Fruit fly (Drosophila melanogaster) whole organism, wandering third instar larva: Measurements from ENCODE around the gene CG16782.

Source experiments
- Abd-B ChIP-seq: fragments of >200 bp; optimal IDR thresholded peaks from 2 replicates; lab custom pipeline; 2017; ENCODE audit warnings: missing biosample characterization, missing genetic modification characterization
- CG32264 ChIP-seq: fragments of 200-800 bp; sonication (Bioruptor generic); optimal IDR thresholded peaks from 2 replicates; lab custom pipeline; 2016; ENCODE audit warnings: missing biosample characterization, missing genetic modification characterization
- CG9705 ChIP-seq: fragments of 200-800 bp; sonication (Bioruptor generic); optimal IDR thresholded peaks from 2 replicates; lab custom pipeline; 2018; ENCODE audit warnings: missing biosample characterization, mild to moderate bottlenecking, missing genetic modification characterization
- CrebA ChIP-seq: fragments of 200-800 bp; sonication (Bioruptor generic); optimal IDR thresholded peaks from 2 replicates; lab custom pipeline; 2016; ENCODE audit warnings: missing biosample characterization, mild to moderate bottlenecking, missing genetic modification characterization, borderline replicate concordance
- Dfd ChIP-seq: fragments of >200 bp; optimal IDR thresholded peaks from 2 replicates; lab custom pipeline; 2017; ENCODE audit warnings: missing biosample characterization, missing genetic modification characterization
- Dif ChIP-seq: fragments of 200-275, 200-300 bp; sonication (Bioruptor generic); optimal IDR thresholded peaks from 2 replicates; lab custom pipeline; 2018; ENCODE audit warnings: missing biosample characterization, missing genetic modification characterization; ENCODE audit not compliant: partially characterized antibody
- GATAd ChIP-seq: sonication (Bioruptor generic); optimal IDR thresholded peaks from 2 replicates; lab custom pipeline; 2016; ENCODE audit warnings: missing biosample characterization, missing genetic modification characterization
- HLH106 ChIP-seq: fragments of 200-800 bp; optimal IDR thresholded peaks from 3 replicates; lab custom pipeline; 2019; ENCODE audit warnings: missing biosample characterization, mild to moderate bottlenecking, missing genetic modification characterization, moderate library complexity
- Hnf4 ChIP-seq: fragments of 200-800 bp; sonication (Bioruptor generic); optimal IDR thresholded peaks from 2 replicates; lab custom pipeline; 2016; ENCODE audit warnings: missing biosample characterization, mild to moderate bottlenecking, missing genetic modification characterization
- Hr83 ChIP-seq: fragments of 200-300 bp; sonication (Bioruptor generic); optimal IDR thresholded peaks from 2 replicates; lab custom pipeline; 2016; ENCODE audit warnings: missing biosample characterization, mild to moderate bottlenecking, missing genetic modification characterization, moderate library complexity; ENCODE audit not compliant: poor library complexity, severe bottlenecking
- Jra ChIP-seq: sonication (Bioruptor generic); optimal IDR thresholded peaks from 2 replicates; lab custom pipeline; 2016; ENCODE audit warnings: missing biosample characterization, missing genetic modification characterization
- Mio ChIP-seq: sonication (Bioruptor generic); optimal IDR thresholded peaks from 2 replicates; lab custom pipeline; 2016; ENCODE audit warnings: missing biosample characterization, missing genetic modification characterization
- Myc ChIP-seq: fragments of >200 bp; optimal IDR thresholded peaks from 2 replicates; lab custom pipeline; 2017
- N ChIP-seq: fragments of >200 bp; optimal IDR thresholded peaks from 2 replicates; lab custom pipeline; 2018; ENCODE audit warnings: missing biosample characterization, missing external identifiers, missing genetic modification characterization
- OdsH ChIP-seq: fragments of 200-800 bp; sonication (Bioruptor generic); optimal IDR thresholded peaks from 2 replicates; lab custom pipeline; 2016; ENCODE audit warnings: missing biosample characterization, mild to moderate bottlenecking, missing genetic modification characterization
- Rel ChIP-seq, 2 experiments: fragments of 200-800 bp; sonication (Bioruptor generic) in 1 of 2; optimal IDR thresholded peaks; 2 replicates in 1 of 2; 3 replicates in 1 of 2; lab custom pipeline; 2016 to 2019; ENCODE audit warnings: mild to moderate bottlenecking in 2 of 2, missing biosample characterization in 2 of 2, missing genetic modification characterization in 2 of 2, moderate library complexity in 1 of 2
- Sp1 ChIP-seq: fragments of 200-800 bp; sonication (Bioruptor generic); optimal IDR thresholded peaks from 3 replicates; lab custom pipeline; 2019; ENCODE audit warnings: missing biosample characterization, mild to moderate bottlenecking, missing genetic modification characterization, moderate library complexity
- Vsx2 ChIP-seq: fragments of 200-300, 225-300 bp; sonication (Bioruptor generic); optimal IDR thresholded peaks from 2 replicates; lab custom pipeline; 2018; ENCODE audit warnings: missing biosample characterization, missing genetic modification characterization; ENCODE audit not compliant: partially characterized antibody
- br ChIP-seq: fragments of 200-800 bp; sonication (Bioruptor generic); optimal IDR thresholded peaks from 2 replicates; lab custom pipeline; 2016; ENCODE audit warnings: missing biosample characterization, missing genetic modification characterization
- brk ChIP-seq: fragments of 200-800 bp; sonication (Bioruptor generic); optimal IDR thresholded peaks from 2 replicates; lab custom pipeline; 2016; ENCODE audit warnings: missing biosample characterization, mild to moderate bottlenecking, missing genetic modification characterization
- dl ChIP-seq, 2 experiments: fragments of 175-275, 200-275 bp in 1 of 2; fragments of 200-275 bp in 1 of 2; sonication (Bioruptor generic); optimal IDR thresholded peaks; lab custom pipeline; 2018; ENCODE audit warnings: mild to moderate bottlenecking in 2 of 2, missing biosample characterization in 2 of 2, missing genetic modification characterization in 2 of 2, moderate library complexity in 2 of 2; ENCODE audit not compliant: partially characterized antibody in 2 of 2, insufficient read depth in 1 of 2
- dmrt93B ChIP-seq: fragments of 200-800 bp; sonication (Bioruptor generic); optimal IDR thresholded peaks from 2 replicates; lab custom pipeline; 2018; ENCODE audit warnings: missing biosample characterization, mild to moderate bottlenecking, missing genetic modification characterization
- dsf ChIP-seq: sonication (Bioruptor generic); optimal IDR thresholded peaks from 2 replicates; lab custom pipeline; 2016; ENCODE audit warnings: missing biosample characterization, missing genetic modification characterization, borderline replicate concordance
- ey ChIP-seq: fragments of 200-800 bp; sonication (Bioruptor generic); optimal IDR thresholded peaks from 2 replicates; lab custom pipeline; 2016; ENCODE audit warnings: missing biosample characterization, missing genetic modification characterization
- foxo ChIP-seq, 2 experiments: fragments of 200-800 bp; sonication (Bioruptor generic); optimal IDR thresholded peaks; 2 replicates in 1 of 2; 3 replicates in 1 of 2; lab custom pipeline; 2016 to 2017; ENCODE audit warnings: missing biosample characterization in 2 of 2, missing genetic modification characterization in 2 of 2
- fru ChIP-seq: fragments of 200-800 bp; sonication (Bioruptor generic); optimal IDR thresholded peaks from 3 replicates; lab custom pipeline; 2016; ENCODE audit warnings: missing biosample characterization, mild to moderate bottlenecking, missing genetic modification characterization
- h ChIP-seq: fragments of 200-800 bp; sonication (Bioruptor generic); optimal IDR thresholded peaks from 3 replicates; lab custom pipeline; 2016; ENCODE audit warnings: missing biosample characterization, mild to moderate bottlenecking, missing genetic modification characterization
- jim ChIP-seq: fragments of 175-275, 200-325 bp; sonication (Bioruptor generic); optimal IDR thresholded peaks from 2 replicates; lab custom pipeline; 2016; ENCODE audit warnings: missing biosample characterization, mild to moderate bottlenecking, missing genetic modification characterization
- lola ChIP-seq: fragments of >200 bp; optimal IDR thresholded peaks from 2 replicates; lab custom pipeline; 2017; ENCODE audit warnings: missing biosample characterization, missing genetic modification characterization
- pan ChIP-seq: fragments of >200 bp; optimal IDR thresholded peaks from 2 replicates; lab custom pipeline; 2017
- psq ChIP-seq: fragments of 200-800 bp; sonication (Bioruptor generic); optimal IDR thresholded peaks from 3 replicates; lab custom pipeline; 2017; ENCODE audit warnings: missing biosample characterization, mild to moderate bottlenecking, missing genetic modification characterization, moderate library complexity
- rgr ChIP-seq: fragments of 200-800 bp; sonication (Bioruptor generic); optimal IDR thresholded peaks from 3 replicates; lab custom pipeline; 2016; ENCODE audit warnings: missing biosample characterization, mild to moderate bottlenecking, missing genetic modification characterization
- sage ChIP-seq: fragments of 200-800 bp; sonication (Bioruptor generic); optimal IDR thresholded peaks from 2 replicates; lab custom pipeline; 2016; ENCODE audit warnings: missing biosample characterization, mild to moderate bottlenecking, missing genetic modification characterization
- sv ChIP-seq: fragments of 200-800 bp; sonication (Bioruptor generic); optimal IDR thresholded peaks from 3 replicates; lab custom pipeline; 2016; ENCODE audit warnings: missing biosample characterization, missing genetic modification characterization
- usp ChIP-seq: fragments of >200 bp; optimal IDR thresholded peaks from 2 replicates; lab custom pipeline; 2017; ENCODE audit warnings: missing biosample characterization, missing genetic modification characterization
- woc ChIP-seq: sonication (Bioruptor generic); optimal IDR thresholded peaks from 2 replicates; lab custom pipeline; 2016; ENCODE audit warnings: missing biosample characterization, mild to moderate bottlenecking, missing genetic modification characterization

CG16782 gene

DNA sequence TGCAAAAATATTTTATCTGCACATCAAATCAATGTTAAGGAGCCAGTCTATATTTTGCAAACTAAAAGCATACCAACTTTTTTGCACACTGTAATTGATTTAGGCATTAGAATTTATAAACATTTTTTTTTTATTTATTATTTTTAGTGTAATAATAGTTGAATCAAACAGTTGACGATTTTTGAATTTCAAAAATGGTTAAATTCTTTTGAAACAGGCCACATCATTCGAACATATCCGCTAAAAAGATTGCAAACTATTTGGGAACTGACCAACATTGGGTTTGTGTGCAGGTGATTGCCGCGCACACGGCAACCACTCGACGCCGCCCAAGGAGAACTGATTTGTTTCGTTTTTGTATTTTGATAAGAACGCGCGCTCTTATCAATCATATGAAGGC lies 15.2 kb downstream of the CG16782 start (continued):
- no peak for TF ChIP-seq CG32264 (GFP tag; lab: Kevin White, UChicago)
- TF ChIP-seq N: no peak
- TF ChIP-seq Jra (GFP tag; lab: Kevin White, UChicago): no peak
- TF ChIP-seq dl (GFP tag; optimal IDR thresholded peaks at IDR 0.05; lab: Kevin White, UChicago; ENCODE audit: insufficient read depth in 1 of 2, partially characterized antibody in 2 of 2): no peak
- no peak for TF ChIP-seq Mio
- TF ChIP-seq lola (GFP tag; lab: Kevin White, UChicago): no peak
- peak; percentile 44 for TF ChIP-seq h (GFP tag; lab: Kevin White, UChicago)
- TF ChIP-seq fru (GFP tag; lab: Kevin White, UChicago): peak; percentile 40

DNA sequence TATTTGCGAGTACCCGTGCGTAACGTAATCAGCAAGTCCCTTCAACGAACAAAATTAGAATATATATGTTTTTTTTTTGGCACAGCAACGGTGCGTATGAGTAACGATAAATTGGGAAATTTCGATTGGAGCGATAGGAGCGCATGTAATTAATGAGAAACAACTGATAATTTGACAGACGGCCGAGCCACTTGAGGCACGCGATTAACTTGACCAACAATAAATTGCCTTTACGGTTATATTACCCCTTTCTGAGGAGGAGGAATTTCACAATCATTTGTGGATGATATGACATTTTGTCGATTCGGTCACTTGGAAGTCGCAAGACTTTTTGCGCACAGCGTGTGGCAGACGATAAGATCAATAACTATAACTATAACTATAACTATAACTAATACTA lies 16.1 kb downstream of the CG16782 start:
- TF ChIP-seq h (GFP tag; lab: Kevin White, UChicago) (no peak), Myc (lab: Kevin White, UChicago) (no peak), Hr83 (GFP tag; lab: Kevin White, UChicago) (no peak), OdsH (GFP tag; lab: Kevin White, UChicago) (no peak), usp (no peak), CrebA (GFP tag; lab: Kevin White, UChicago) (no peak)

DNA sequence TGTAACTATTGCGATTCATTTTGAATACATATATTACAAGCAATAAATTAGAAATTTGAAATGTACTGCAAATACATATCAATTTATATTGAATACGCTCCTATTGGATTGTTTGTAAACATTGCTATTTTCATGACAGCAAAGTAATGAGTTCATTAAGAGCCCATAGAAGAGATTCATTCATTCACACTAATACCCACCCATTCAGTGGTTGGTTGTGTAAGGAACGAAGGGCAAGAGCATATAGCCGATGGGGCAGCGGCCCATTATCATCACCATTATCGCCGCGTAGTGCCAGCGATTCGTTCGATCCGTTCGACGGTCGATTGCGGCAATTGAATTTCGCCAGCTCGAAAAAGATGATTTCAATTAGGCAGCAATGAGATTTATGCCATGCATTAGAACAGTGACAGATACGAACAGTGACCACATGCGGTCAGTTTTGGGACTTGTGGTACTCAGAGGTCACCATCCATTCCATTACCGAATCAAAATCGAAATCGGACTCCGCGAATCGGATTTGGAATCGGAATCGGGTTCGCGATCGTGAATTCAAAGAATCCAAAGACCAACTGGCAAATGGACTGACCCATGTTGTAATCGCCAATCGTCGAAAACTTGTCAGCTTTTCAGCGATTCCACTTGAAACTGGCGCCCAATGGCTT lies 17.4 kb downstream of the CG16782 start:
- TF ChIP-seq GATAd (GFP tag; lab: Kevin White, UChicago) (no peak), Hr83 (GFP tag; lab: Kevin White, UChicago) (no peak), psq (GFP tag; lab: Kevin White, UChicago) (no peak), Dif (GFP tag; lab: Kevin White, UChicago) (no peak), Dfd (GFP tag; lab: Kevin White, UChicago) (no peak), woc (no peak), HLH106 (tag; lab: Kevin White, UChicago) (no peak), Rel (GFP tag; optimal IDR thresholded peaks at IDR 0.05; lab: Kevin White, UChicago) (no peak), Rel (tag; optimal IDR thresholded peaks at IDR 0.05; lab: Kevin White, UChicago) (no peak), usp (no peak)

DNA sequence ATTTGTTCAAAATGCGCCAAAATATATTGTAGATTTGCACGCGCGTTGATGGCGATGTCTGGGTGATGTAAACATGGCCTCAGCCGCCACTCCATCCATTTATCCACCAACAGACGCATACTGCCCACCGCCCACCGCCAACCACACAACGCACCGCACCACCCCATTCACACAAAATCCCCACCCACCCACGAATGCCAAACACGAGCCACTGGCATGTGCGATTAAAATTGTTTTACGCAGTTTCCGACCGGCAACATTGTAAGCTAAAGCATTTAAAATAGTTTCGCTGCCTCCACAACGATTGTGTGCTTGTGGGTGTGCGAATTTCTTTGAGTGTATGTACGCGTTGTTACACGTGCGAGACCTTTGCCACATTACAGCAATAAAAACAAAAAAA lies 19.5 kb downstream of the CG16782 start:
- TF ChIP-seq brk (no peak), sv (no peak), N (no peak), sage (GFP tag; lab: Kevin White, UChicago) (no peak), Sp1 (GFP tag; lab: Kevin White, UChicago) (no peak), Rel (GFP tag; optimal IDR thresholded peaks at IDR 0.05; lab: Kevin White, UChicago) (no peak), Rel (tag; optimal IDR thresholded peaks at IDR 0.05; lab: Kevin White, UChicago) (no peak), pan (lab: Kevin White, UChicago) (no peak), Mio (no peak), dl (GFP tag; optimal IDR thresholded peaks at IDR 0.05; lab: Kevin White, UChicago; ENCODE audit: insufficient read depth in 1 of 2, partially characterized antibody in 2 of 2) (no peak), Hnf4 (GFP tag; lab: Kevin White, UChicago) (no peak), fru (GFP tag; lab: Kevin White, UChicago) (no peak), foxo (GFP tag; optimal IDR thresholded peaks at IDR 0.05; lab: Kevin White, UChicago) (no peak), Abd-B (no peak), dsf (GFP tag; lab: Kevin White, UChicago) (no peak), br (no peak), Myc (lab: Kevin White, UChicago) (no peak), OdsH (GFP tag; lab: Kevin White, UChicago) (no peak), jim (GFP tag; lab: Kevin White, UChicago) (no peak), Vsx2 (no peak)

DNA sequence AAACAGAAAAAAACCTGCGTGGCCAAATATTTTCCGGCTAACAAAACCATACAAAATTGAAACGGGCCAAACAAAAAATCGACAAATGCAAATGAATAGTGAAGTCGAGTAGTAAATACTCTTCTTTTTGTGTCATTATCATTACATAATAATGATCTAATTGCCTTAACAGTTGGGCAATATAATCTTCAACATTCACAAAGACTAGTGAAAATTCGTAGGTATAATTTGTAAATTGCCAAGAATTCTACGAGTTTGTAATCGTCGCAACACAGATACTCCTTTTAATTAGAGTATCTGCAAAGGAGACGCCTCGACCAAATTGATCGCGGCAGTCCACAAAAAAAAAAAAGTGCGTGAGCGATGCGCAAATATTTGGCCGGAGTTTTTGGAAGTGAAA lies 22.5 kb downstream of the CG16782 start:
- TF ChIP-seq Dfd (GFP tag; lab: Kevin White, UChicago) (no peak), psq (GFP tag; lab: Kevin White, UChicago) (no peak), Jra (GFP tag; lab: Kevin White, UChicago) (no peak), Mio (no peak), sage (GFP tag; lab: Kevin White, UChicago) (peak; percentile 68), br (peak; percentile 20), Rel (GFP tag; optimal IDR thresholded peaks at IDR 0.05; lab: Kevin White, UChicago) (no peak), Rel (tag; optimal IDR thresholded peaks at IDR 0.05; lab: Kevin White, UChicago) (peak; percentile 4), fru (GFP tag; lab: Kevin White, UChicago) (peak; percentile 55), CrebA (GFP tag; lab: Kevin White, UChicago) (peak; percentile 38), HLH106 (tag; lab: Kevin White, UChicago) (peak; percentile 74), h (GFP tag; lab: Kevin White, UChicago) (peak; percentile 76), rgr (GFP tag; lab: Kevin White, UChicago) (peak; percentile 47), woc (peak; percentile 76), ey (peak; percentile 46), OdsH (GFP tag; lab: Kevin White, UChicago) (peak; percentile 7), dmrt93B (GFP tag; lab: Kevin White, UChicago) (peak; percentile 46), Hnf4 (GFP tag; lab: Kevin White, UChicago) (peak; percentile 38), foxo (GFP tag; optimal IDR thresholded peaks at IDR 0.05; lab: Kevin White, UChicago) (peak in 1 of 2 experiments; percentile 59), CG9705 (GFP tag; lab: Kevin White, UChicago) (no peak), CG32264 (GFP tag; lab: Kevin White, UChicago) (peak; percentile 5), jim (GFP tag; lab: Kevin White, UChicago) (no peak), Sp1 (GFP tag; lab: Kevin White, UChicago) (peak; percentile 39), usp (no peak)
